Fruit fly (Drosophila melanogaster) whole organism, embryonic: ENCODE measurements around the gene Stat92E.

Experiments
- BEAF-32 ChIP-seq: fragments of 200-800 bp; sonication (Bioruptor generic); optimal IDR thresholded peaks from 3 replicates; lab custom pipeline; 2017; ENCODE audit warnings: missing biosample characterization, missing genetic modification characterization, mild to moderate bottlenecking, moderate library complexity, missing genetic modification reagents
- CG1024 ChIP-seq: fragments of 200-800 bp; sonication (Bioruptor generic); IDR thresholded peaks from 2 replicates; pipeline ENCODE4 v1.3.6; 2022; ENCODE audit warnings: missing biosample characterization, missing genetic modification characterization
- CG10959 ChIP-seq: fragments of 200-800 bp; sonication (Bioruptor generic); IDR thresholded peaks from 2 replicates; pipeline ENCODE4 v1.3.6; 2022; ENCODE audit warnings: missing biosample characterization, missing genetic modification characterization
- CG11456 ChIP-seq: fragments of 200-800 bp; sonication (Bioruptor generic); IDR thresholded peaks from 3 replicates; pipeline ENCODE4 v1.3.6; 2022; ENCODE audit warnings: missing biosample characterization, missing genetic modification characterization
- CG11695 ChIP-seq: fragments of 200-800 bp; sonication (Bioruptor generic); IDR thresholded peaks from 3 replicates; pipeline ENCODE4 v1.3.6; 2022; ENCODE audit warnings: missing biosample characterization, missing genetic modification characterization
- CG13287 ChIP-seq: fragments of 200-800 bp; sonication (Bioruptor generic); IDR thresholded peaks from 2 replicates; pipeline ENCODE4 v1.3.6; 2022; ENCODE audit warnings: missing biosample characterization, missing genetic modification characterization; ENCODE audit not compliant: partially characterized antibody
- CG15514 ChIP-seq: fragments of 200-800 bp; sonication (Bioruptor generic); optimal IDR thresholded peaks from 3 replicates; lab custom pipeline; 2017; ENCODE audit warnings: missing biosample characterization, missing genetic modification characterization, mild to moderate bottlenecking, moderate library complexity, missing genetic modification reagents
- CG17612 ChIP-seq: fragments of 200-800 bp; sonication (Bioruptor generic); IDR thresholded peaks from 2 replicates; pipeline ENCODE4 v1.3.6; 2022; ENCODE audit warnings: missing biosample characterization, missing genetic modification characterization
- CG31224 ChIP-seq: fragments of 200-800 bp; sonication (Bioruptor generic); IDR thresholded peaks from 2 replicates; pipeline ENCODE4 v1.3.6; 2022; ENCODE audit warnings: missing biosample characterization, missing genetic modification characterization
- CG33213 ChIP-seq: fragments of 200-800 bp; sonication (Bioruptor generic); optimal IDR thresholded peaks from 3 replicates; lab custom pipeline; 2016; ENCODE audit warnings: missing biosample characterization, missing genetic modification characterization
- CG4282 ChIP-seq: fragments of 200-800 bp; sonication (Bioruptor generic); optimal IDR thresholded peaks from 2 replicates; lab custom pipeline; 2016; ENCODE audit warnings: missing biosample characterization, missing genetic modification characterization
- CG4424 ChIP-seq: fragments of 200-800 bp; sonication (Bioruptor generic); optimal IDR thresholded peaks from 3 replicates; lab custom pipeline; 2016; ENCODE audit warnings: missing biosample characterization, missing genetic modification characterization
- CG4707 ChIP-seq: fragments of 200-800 bp; sonication (Bioruptor generic); optimal IDR thresholded peaks from 2 replicates; lab custom pipeline; 2018; ENCODE audit warnings: missing biosample characterization, mild to moderate bottlenecking, missing genetic modification characterization, moderate library complexity
- CG6254 ChIP-seq: fragments of 200-800 bp; sonication (Bioruptor generic); optimal IDR thresholded peaks from 3 replicates; lab custom pipeline; 2017; ENCODE audit warnings: mild to moderate bottlenecking, missing biosample characterization, missing genetic modification reagents, missing genetic modification characterization
- CG6813 ChIP-seq: fragments of 200-800 bp; sonication (Bioruptor generic); optimal IDR thresholded peaks from 2 replicates; lab custom pipeline; 2017; ENCODE audit warnings: missing biosample characterization, missing genetic modification characterization, mild to moderate bottlenecking, moderate library complexity, missing genetic modification reagents
- CG7786 ChIP-seq: fragments of 200-800 bp; sonication (Bioruptor generic); optimal IDR thresholded peaks from 2 replicates; lab custom pipeline; 2016; ENCODE audit warnings: missing biosample characterization, missing genetic modification characterization
- CG9437 ChIP-seq: fragments of 200-800 bp; sonication (Bioruptor generic); optimal IDR thresholded peaks from 2 replicates; lab custom pipeline; 2018; ENCODE audit warnings: missing biosample characterization, mild to moderate bottlenecking, missing genetic modification characterization
- CHES-1-like ChIP-seq: fragments of 200-800 bp; sonication (Bioruptor generic); optimal IDR thresholded peaks from 2 replicates; lab custom pipeline; 2016; ENCODE audit warnings: missing biosample characterization, missing genetic modification characterization
- Dek ChIP-seq: fragments of 200-800 bp; sonication (Bioruptor generic); optimal IDR thresholded peaks from 3 replicates; lab custom pipeline; 2019; ENCODE audit warnings: missing biosample characterization, mild to moderate bottlenecking, missing genetic modification characterization, moderate library complexity
- E2f1 ChIP-seq: fragments of 200-800 bp; sonication (Bioruptor generic); IDR thresholded peaks from 2 replicates; pipeline ENCODE4 v1.3.6; 2022; ENCODE audit warnings: missing biosample characterization, missing genetic modification characterization
- ERR ChIP-seq: fragments of 200-800 bp; sonication (Bioruptor generic); optimal IDR thresholded peaks from 2 replicates; lab custom pipeline; 2016; ENCODE audit warnings: missing biosample characterization, missing genetic modification characterization
- GATAe ChIP-seq: fragments of 200-800 bp; sonication (Bioruptor generic); conservative IDR thresholded peaks from 2 replicates; pipeline ENCODE4 v1.3.6; 2022; ENCODE audit warnings: missing biosample characterization, missing genetic modification characterization
- HLH3B ChIP-seq: fragments of 200-800 bp; sonication (Bioruptor generic); IDR thresholded peaks from 2 replicates; pipeline ENCODE4 v1.3.6; 2022; ENCODE audit warnings: missing biosample characterization, missing genetic modification characterization
- Mes4 ChIP-seq: fragments of 200-800 bp; sonication (Bioruptor generic); optimal IDR thresholded peaks from 2 replicates; lab custom pipeline; 2016; ENCODE audit warnings: missing biosample characterization, missing genetic modification characterization
- Nf-YC ChIP-seq: fragments of 200-800 bp; optimal IDR thresholded peaks from 3 replicates; lab custom pipeline; 2019; ENCODE audit warnings: missing biosample characterization, mild to moderate bottlenecking, missing genetic modification characterization, moderate library complexity
- Optix ChIP-seq: fragments of 200-800 bp; sonication (Bioruptor generic); IDR thresholded peaks from 3 replicates; pipeline ENCODE4 v1.3.6; 2022; ENCODE audit warnings: missing biosample characterization, missing genetic modification characterization
- Ptx1 ChIP-seq: fragments of 200-800 bp; sonication (Bioruptor generic); IDR thresholded peaks from 2 replicates; pipeline ENCODE4 v1.3.6; 2022; ENCODE audit warnings: missing biosample characterization, missing genetic modification characterization
- Ravus ChIP-seq: fragments of 200-800 bp; sonication (Bioruptor generic); IDR thresholded peaks from 2 replicates; pipeline ENCODE4 v1.3.6; 2022; ENCODE audit warnings: missing biosample characterization, missing genetic modification characterization
- Sox100B ChIP-seq: fragments of 200-800 bp; sonication (Bioruptor generic); optimal IDR thresholded peaks from 3 replicates; lab custom pipeline; 2018; ENCODE audit warnings: missing biosample characterization, mild to moderate bottlenecking, missing genetic modification characterization
- Xbp1 ChIP-seq: fragments of 200-800 bp; sonication (Bioruptor generic); optimal IDR thresholded peaks from 3 replicates; lab custom pipeline; 2016; ENCODE audit warnings: missing biosample characterization, mild to moderate bottlenecking, missing genetic modification characterization
- ase ChIP-seq: fragments of 200-800 bp; sonication (Bioruptor generic); IDR thresholded peaks from 3 replicates; pipeline ENCODE4 v1.3.6; 2022; ENCODE audit warnings: missing biosample characterization, missing genetic modification characterization
- bab2 ChIP-seq: fragments of 200-800 bp; sonication (Bioruptor generic); optimal IDR thresholded peaks from 2 replicates; lab custom pipeline; 2016; ENCODE audit warnings: missing biosample characterization, missing genetic modification characterization
- cad ChIP-seq: fragments of >200 bp; optimal IDR thresholded peaks from 2 replicates; lab custom pipeline; 2017; ENCODE audit warnings: missing biosample characterization, missing genetic modification characterization
- ci ChIP-seq: fragments of 200-800 bp; sonication (Bioruptor generic); IDR thresholded peaks from 3 replicates; pipeline ENCODE4 v1.3.6; 2022; ENCODE audit warnings: missing biosample characterization, missing genetic modification characterization
- danr ChIP-seq: fragments of 200-800 bp; sonication (Bioruptor generic); IDR thresholded peaks from 2 replicates; pipeline ENCODE4 v1.3.6; 2022; ENCODE audit warnings: missing biosample characterization, missing genetic modification characterization
- disco-r ChIP-seq: fragments of 200-800 bp; sonication (Bioruptor generic); optimal IDR thresholded peaks from 2 replicates; lab custom pipeline; 2016; ENCODE audit warnings: missing biosample characterization, missing genetic modification characterization
- dmrt99B ChIP-seq: fragments of 200-800 bp; sonication (Bioruptor generic); optimal IDR thresholded peaks from 2 replicates; lab custom pipeline; 2018; ENCODE audit warnings: missing biosample characterization, mild to moderate bottlenecking, missing genetic modification characterization, moderate library complexity
- esg ChIP-seq: fragments of 200-800 bp; sonication (Bioruptor generic); conservative IDR thresholded peaks from 2 replicates; pipeline ENCODE4 v1.3.6; 2022; ENCODE audit warnings: missing biosample characterization, missing genetic modification characterization
- fd102C ChIP-seq: fragments of 200-800 bp; sonication (Bioruptor generic); optimal IDR thresholded peaks from 2 replicates; lab custom pipeline; 2018; ENCODE audit warnings: missing biosample characterization, mild to moderate bottlenecking, missing genetic modification characterization, moderate library complexity
- ftz-f1 ChIP-seq: fragments of 200-800 bp; sonication (Bioruptor generic); optimal IDR thresholded peaks from 2 replicates; lab custom pipeline; 2016; ENCODE audit warnings: missing biosample characterization, missing genetic modification characterization
- gsb-n ChIP-seq: fragments of 200-800 bp; sonication (Bioruptor generic); optimal IDR thresholded peaks from 3 replicates; lab custom pipeline; 2018; ENCODE audit warnings: missing biosample characterization, mild to moderate bottlenecking, missing genetic modification characterization
- lov ChIP-seq, 2 experiments: fragments of 200-800 bp in 1 of 2; fragments of >200 bp in 1 of 2; sonication (Bioruptor generic) in 1 of 2; IDR thresholded peaks in 1 of 2; optimal IDR thresholded peaks in 1 of 2; 2 replicates in 1 of 2; 3 replicates in 1 of 2; pipeline versions ENCODE4 v1.3.6 to Lab custom; 2017 to 2022; ENCODE audit warnings: missing biosample characterization in 1 of 2, missing genetic modification characterization in 1 of 2
- mam ChIP-seq: fragments of 200-800 bp; sonication (Bioruptor generic); optimal IDR thresholded peaks from 3 replicates; lab custom pipeline; 2016; ENCODE audit warnings: missing biosample characterization, missing genetic modification characterization
- peb ChIP-seq: fragments of 200-800 bp; sonication (Bioruptor generic); IDR thresholded peaks from 2 replicates; pipeline ENCODE4 v1.3.6; 2022; ENCODE audit warnings: missing biosample characterization, missing genetic modification characterization
- salm ChIP-seq: fragments of 200-800 bp; sonication (Bioruptor generic); optimal IDR thresholded peaks from 2 replicates; lab custom pipeline; 2018; ENCODE audit warnings: missing biosample characterization, mild to moderate bottlenecking, missing genetic modification characterization
- sima ChIP-seq: fragments of 200-800 bp; sonication (Bioruptor generic); optimal IDR thresholded peaks from 2 replicates; lab custom pipeline; 2016; ENCODE audit warnings: missing biosample characterization, missing genetic modification characterization
- sisA ChIP-seq: fragments of 200-800 bp; sonication (Bioruptor generic); IDR thresholded peaks from 2 replicates; pipeline ENCODE4 v1.3.6; 2022; ENCODE audit warnings: missing biosample characterization, missing genetic modification characterization
- sug ChIP-seq: fragments of 200-800 bp; optimal IDR thresholded peaks from 2 replicates; lab custom pipeline; 2019; ENCODE audit warnings: missing biosample characterization, mild to moderate bottlenecking, missing genetic modification characterization, moderate library complexity
- trh ChIP-seq: fragments of 200-800 bp; sonication (Bioruptor generic); optimal IDR thresholded peaks from 2 replicates; lab custom pipeline; 2016; ENCODE audit warnings: missing biosample characterization, missing genetic modification characterization

Stat92E gene

DNA sequence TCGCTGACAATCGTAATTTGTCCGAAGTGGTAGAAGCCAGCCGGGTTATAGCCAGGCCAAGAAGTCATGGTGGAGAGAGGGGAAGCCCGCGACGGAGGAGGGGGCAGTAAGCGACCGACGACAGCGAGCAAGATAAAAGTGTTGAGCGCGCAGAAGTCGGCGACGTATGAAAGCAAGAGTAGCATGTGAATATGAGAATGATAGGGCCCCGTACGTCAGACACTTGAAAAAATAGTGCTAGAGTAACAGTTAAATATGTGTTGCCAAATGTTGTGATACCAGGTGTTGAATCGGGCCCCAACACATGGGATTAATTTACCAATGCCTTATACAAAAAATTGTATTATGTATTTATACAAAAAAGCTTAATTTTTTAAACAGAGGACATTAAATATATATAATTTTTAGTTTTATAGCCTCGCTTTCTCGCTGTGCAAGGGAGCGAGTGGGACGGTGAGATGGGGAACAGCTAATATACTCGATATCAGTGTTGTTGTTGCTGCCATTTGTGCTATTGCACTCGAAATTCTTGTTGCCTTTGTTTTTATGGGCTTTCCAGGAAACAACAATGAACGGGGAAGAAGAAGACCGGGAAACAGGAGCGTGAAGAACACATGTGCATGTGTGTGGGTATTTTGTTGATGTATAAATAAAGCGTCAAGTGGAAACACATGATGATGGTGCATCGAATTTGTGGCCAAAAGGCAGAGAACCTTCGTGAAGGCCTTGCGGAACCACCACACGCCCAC is 2.1 kb downstream of the Stat92E start (continued):
- TF ChIP-seq HLH3B, result peak; percentile 86
- TF ChIP-seq cad (GFP tag; lab: Kevin White, UChicago), result peak; percentile 24
- TF ChIP-seq Dek (tag; lab: Kevin White, UChicago), result peak; percentile 67
- TF ChIP-seq CG15514, result peak; percentile 67
- TF ChIP-seq CG6254 (GFP tag; lab: Kevin White, UChicago), result peak; percentile 82
- peak; percentile 78; the same call in 2 of the 3 replicates for TF ChIP-seq CG11456 (GFP tag; lab: Robert Waterston, UW)
- peak; percentile 91 for TF ChIP-seq Ptx1 (GFP tag; lab: Robert Waterston, UW)
- TF ChIP-seq sisA, result peak; percentile 85
- no peak for TF ChIP-seq CG33213
- TF ChIP-seq fd102C (GFP tag; lab: Kevin White, UChicago), result no peak
- peak; percentile 25 for TF ChIP-seq trh (GFP tag; lab: Kevin White, UChicago)
- TF ChIP-seq Nf-YC (tag; lab: Kevin White, UChicago), result peak; percentile 65
- TF ChIP-seq GATAe (GFP tag; lab: Robert Waterston, UW), result peak; percentile 75
- TF ChIP-seq sima (GFP tag; lab: Kevin White, UChicago), result no peak
- TF ChIP-seq CG10959 (GFP tag; lab: Robert Waterston, UW), result peak; percentile 82
- peak; percentile 71 for TF ChIP-seq gsb-n
- TF ChIP-seq CG9437 (GFP tag; lab: Kevin White, UChicago), result peak; percentile 71
- peak; percentile 17 for TF ChIP-seq CG4707
- peak; percentile 85 for TF ChIP-seq esg (GFP tag; lab: Robert Waterston, UW)
- peak; percentile 37 for TF ChIP-seq CG7786 (GFP tag; lab: Kevin White, UChicago)
- peak; percentile 75 for TF ChIP-seq E2f1 (GFP tag; lab: Robert Waterston, UW)
- no peak for TF ChIP-seq CG4282 (GFP tag; lab: Kevin White, UChicago)
- TF ChIP-seq ftz-f1 (GFP tag; lab: Kevin White, UChicago), result no peak
- peak; percentile 56 for TF ChIP-seq CG17612 (GFP tag; lab: Robert Waterston, UW)
- no peak for TF ChIP-seq CHES-1-like (GFP tag; lab: Kevin White, UChicago)
- peak; percentile 81 for TF ChIP-seq ci (GFP tag; lab: Robert Waterston, UW)
- peak; percentile 78 for TF ChIP-seq CG6813 (GFP tag; lab: Kevin White, UChicago)
- no peak for TF ChIP-seq disco-r
- TF ChIP-seq CG4424, result peak; percentile 89
- TF ChIP-seq lov (optimal IDR thresholded peaks at IDR 0.05; lab: Kevin White, UChicago), result no peak
- TF ChIP-seq lov (GFP tag; IDR thresholded peaks at IDR 0.05; lab: Robert Waterston, UW), result no peak
- peak; percentile 80; the same call in 2 of the 3 replicates for TF ChIP-seq CG11695
- TF ChIP-seq Sox100B, result peak; percentile 82
- peak; percentile 5 for TF ChIP-seq bab2
- TF ChIP-seq salm (tag; lab: Kevin White, UChicago), result peak; percentile 74
- TF ChIP-seq BEAF-32, result no peak
- TF ChIP-seq Mes4, result peak; percentile 16
- TF ChIP-seq ERR (GFP tag; lab: Kevin White, UChicago), result no peak
- peak; percentile 59 for TF ChIP-seq mam
- peak; percentile 79 for TF ChIP-seq danr (GFP tag; lab: Robert Waterston, UW)
- TF ChIP-seq CG1024, result 0 out of 2 replicates have a peak, but pooled peaks have one; percentile 46
- no peak; the same call in 1 of the 2 replicates for TF ChIP-seq CG13287 (GFP tag; lab: Robert Waterston, UW)
- peak; percentile 73 for TF ChIP-seq peb (GFP tag; lab: Robert Waterston, UW)
- TF ChIP-seq Xbp1 (GFP tag; lab: Kevin White, UChicago), result peak; percentile 84
- TF ChIP-seq sug (tag; lab: Kevin White, UChicago), result peak; percentile 87
- TF ChIP-seq CG31224 (GFP tag; lab: Robert Waterston, UW), result peak; percentile 67; the same call in 1 of the 2 replicates
- TF ChIP-seq Ravus, result peak; percentile 40; the same call in 1 of the 2 replicates
- TF ChIP-seq ase (GFP tag; lab: Robert Waterston, UW), result peak; percentile 70; the same call in 2 of the 3 replicates
- peak; percentile 78 for TF ChIP-seq Optix (GFP tag; lab: Robert Waterston, UW)
- peak; percentile 90 for TF ChIP-seq dmrt99B (tag; lab: Kevin White, UChicago)
